Worm (Caenorhabditis elegans): ENCODE measurements around the gene ZC21.6.

DNA sequence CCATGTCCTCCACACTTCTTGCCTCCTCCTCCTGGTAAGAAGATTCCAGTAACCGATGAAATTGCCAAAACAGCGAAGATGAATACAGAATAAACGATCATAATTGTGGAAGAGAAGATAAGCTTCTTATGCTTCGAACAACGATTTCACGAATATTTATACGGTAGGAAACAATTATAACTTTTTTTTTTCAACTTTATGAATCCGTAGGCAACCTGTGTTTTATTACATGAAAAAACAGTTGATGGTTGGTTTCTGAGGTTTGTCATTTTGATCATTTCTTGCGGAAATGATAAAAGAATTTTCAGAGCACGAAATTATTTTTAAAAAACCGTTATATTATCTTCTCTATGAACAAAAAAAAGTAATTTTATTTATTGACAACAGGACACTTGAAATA, 45.5 kb upstream of the ZC21.6 start, which contains the start of gene fipr-16:
- TF ChIP-seq mab-5 (tag; optimal IDR thresholded peaks at IDR 0.05) = no peak
- TF ChIP-seq unc-39 (tag; optimal IDR thresholded peaks at IDR 0.05) = no peak
- no peak for TF ChIP-seq nhr-12 (tag; optimal IDR thresholded peaks at IDR 0.05)
- TF ChIP-seq pha-4 (tag; optimal IDR thresholded peaks at IDR 0.05) = no peak
- no peak for TF ChIP-seq ztf-11 (tag; optimal IDR thresholded peaks at IDR 0.05)
- TF ChIP-seq nhr-76 (tag; optimal IDR thresholded peaks at IDR 0.05) = no peak

Data from whole organism, mixed stage, embryonic.